Worm (Caenorhabditis elegans): ENCODE results near the gene Y48A6C.8.
"Not testable (repeated sequence)": the region's sequence is repeated elsewhere in the genome, so short reads cannot be mapped to it uniquely, and the experiment has no call there.

- not testable (repeated sequence) for TF ChIP-seq ceh-22 (tag; optimal IDR thresholded peaks at IDR 0.05); ets-4 (tag; optimal IDR thresholded peaks at IDR 0.05); nfya-1 (tag; optimal IDR thresholded peaks at IDR 0.05); pros-1 (tag; optimal IDR thresholded peaks at IDR 0.05); pha-4 (tag; optimal IDR thresholded peaks at IDR 0.05); elt-4 (tag; optimal IDR thresholded peaks at IDR 0.05); ama-1 (optimal IDR thresholded peaks at IDR 0.05); pqm-1 (tag; optimal IDR thresholded peaks at IDR 0.05); ahr-1 (tag; optimal IDR thresholded peaks at IDR 0.05); hlh-6 (tag; optimal IDR thresholded peaks at IDR 0.05)
Observed at ce11 chrIII:11131475-11131874, 4.0 kb upstream of the Y48A6C.8 start, which contains the start of gene pha-1.
